Fruit fly (Drosophila melanogaster) whole organism, embryonic: Measurements from ENCODE around the gene Tet.

ENCODE experiments used
- Antp ChIP-seq: fragments of 200-800 bp; sonication (Bioruptor generic); optimal IDR thresholded peaks from 3 replicates; lab custom pipeline; 2016; ENCODE audit warnings: missing biosample characterization, missing genetic modification characterization
- Asciz ChIP-seq: fragments of 200-800 bp; sonication (Bioruptor generic); optimal IDR thresholded peaks from 2 replicates; lab custom pipeline; 2017; ENCODE audit warnings: missing biosample characterization, mild to moderate bottlenecking, missing genetic modification characterization, missing genetic modification reagents
- Blimp-1 ChIP-seq: fragments of 200-800 bp; sonication (Bioruptor generic); optimal IDR thresholded peaks from 3 replicates; lab custom pipeline; 2018; ENCODE audit warnings: missing biosample characterization, missing genetic modification characterization, mild to moderate bottlenecking, moderate library complexity, missing genetic modification reagents
- CG15073 ChIP-seq: fragments of 200-800 bp; sonication (Bioruptor generic); optimal IDR thresholded peaks from 2 replicates; lab custom pipeline; 2016; ENCODE audit warnings: missing biosample characterization, missing genetic modification characterization
- CG15269 ChIP-seq: fragments of 200-800 bp; sonication (Bioruptor generic); optimal IDR thresholded peaks from 2 replicates; lab custom pipeline; 2018; ENCODE audit warnings: missing biosample characterization, mild to moderate bottlenecking, missing genetic modification characterization, moderate library complexity
- CG15514 ChIP-seq: fragments of 200-800 bp; sonication (Bioruptor generic); optimal IDR thresholded peaks from 3 replicates; lab custom pipeline; 2017; ENCODE audit warnings: missing biosample characterization, missing genetic modification characterization, mild to moderate bottlenecking, moderate library complexity, missing genetic modification reagents
- CG1647 ChIP-seq: fragments of 200-800 bp; sonication (Bioruptor generic); optimal IDR thresholded peaks from 3 replicates; lab custom pipeline; 2016; ENCODE audit warnings: missing biosample characterization, missing genetic modification characterization
- CG16815 ChIP-seq: fragments of 200-800 bp; sonication (Bioruptor generic); optimal IDR thresholded peaks from 3 replicates; lab custom pipeline; 2017; ENCODE audit warnings: missing biosample characterization, mild to moderate bottlenecking, missing genetic modification characterization
- CG30431 ChIP-seq: fragments of 200-800 bp; sonication (Bioruptor generic); optimal IDR thresholded peaks from 2 replicates; lab custom pipeline; 2017; ENCODE audit warnings: missing biosample characterization, missing genetic modification characterization
- CG33213 ChIP-seq: fragments of 200-800 bp; sonication (Bioruptor generic); optimal IDR thresholded peaks from 3 replicates; lab custom pipeline; 2016; ENCODE audit warnings: missing biosample characterization, missing genetic modification characterization
- CG42726 ChIP-seq: fragments of 200-800 bp; sonication (Bioruptor generic); IDR thresholded peaks from 2 replicates; pipeline ENCODE4 v1.3.6; 2022; ENCODE audit warnings: missing biosample characterization, missing genetic modification characterization; ENCODE audit not compliant: partially characterized antibody
- CG4282 ChIP-seq: fragments of 200-800 bp; sonication (Bioruptor generic); optimal IDR thresholded peaks from 2 replicates; lab custom pipeline; 2016; ENCODE audit warnings: missing biosample characterization, missing genetic modification characterization
- CG4820 ChIP-seq: fragments of 200-800 bp; sonication (Bioruptor generic); optimal IDR thresholded peaks from 3 replicates; lab custom pipeline; 2016; ENCODE audit warnings: missing biosample characterization, missing genetic modification characterization
- CG7987 ChIP-seq: fragments of 200-800 bp; sonication (Bioruptor generic); optimal IDR thresholded peaks from 2 replicates; lab custom pipeline; 2018; ENCODE audit warnings: missing biosample characterization, mild to moderate bottlenecking, missing genetic modification characterization, moderate library complexity
- CG8089 ChIP-seq: fragments of 200-800 bp; sonication (Bioruptor generic); optimal IDR thresholded peaks from 3 replicates; lab custom pipeline; 2016; ENCODE audit warnings: missing biosample characterization, missing genetic modification characterization
- Dek ChIP-seq: fragments of 200-800 bp; sonication (Bioruptor generic); optimal IDR thresholded peaks from 3 replicates; lab custom pipeline; 2019; ENCODE audit warnings: missing biosample characterization, mild to moderate bottlenecking, missing genetic modification characterization, moderate library complexity
- Dip3 ChIP-seq: fragments of 200-800 bp; sonication (Bioruptor generic); optimal IDR thresholded peaks from 3 replicates; lab custom pipeline; 2016; ENCODE audit warnings: missing biosample characterization, missing genetic modification characterization
- Doc3 ChIP-seq: fragments of 200-800 bp; sonication (Bioruptor generic); IDR thresholded peaks from 3 replicates; pipeline ENCODE4 v1.3.6; 2022; ENCODE audit warnings: missing biosample characterization, missing genetic modification characterization; ENCODE audit not compliant: partially characterized antibody
- E2f2 ChIP-seq: fragments of 200-800 bp; sonication (Bioruptor generic); IDR thresholded peaks from 2 replicates; pipeline ENCODE4 v1.3.6; 2022; ENCODE audit warnings: missing biosample characterization, missing genetic modification characterization
- Ets97D ChIP-seq: fragments of 200-800 bp; sonication (Bioruptor generic); optimal IDR thresholded peaks from 3 replicates; lab custom pipeline; 2016; ENCODE audit warnings: missing biosample characterization, missing genetic modification characterization
- Myb ChIP-seq: fragments of 200-800 bp; sonication (Bioruptor generic); optimal IDR thresholded peaks from 2 replicates; lab custom pipeline; 2016; ENCODE audit warnings: missing biosample characterization, missing genetic modification characterization
- Scr ChIP-seq: fragments of 200-800 bp; sonication (Bioruptor generic); IDR thresholded peaks from 2 replicates; pipeline ENCODE4 v1.3.6; 2022; ENCODE audit warnings: missing biosample characterization, missing genetic modification characterization; ENCODE audit not compliant: partially characterized antibody
- Usf ChIP-seq: fragments of 200-800 bp; sonication (Bioruptor generic); optimal IDR thresholded peaks from 2 replicates; lab custom pipeline; 2017; ENCODE audit warnings: missing genotype, missing biosample characterization, missing genetic modification characterization
- ap ChIP-seq: fragments of 200-800 bp; sonication (Bioruptor generic); IDR thresholded peaks from 2 replicates; pipeline ENCODE4 v1.3.6; 2022; ENCODE audit warnings: missing biosample characterization, missing genetic modification characterization
- ase ChIP-seq: fragments of 200-800 bp; sonication (Bioruptor generic); IDR thresholded peaks from 3 replicates; pipeline ENCODE4 v1.3.6; 2022; ENCODE audit warnings: missing biosample characterization, missing genetic modification characterization
- bigmax ChIP-seq: fragments of 200-800 bp; sonication (Bioruptor generic); optimal IDR thresholded peaks from 2 replicates; lab custom pipeline; 2018; ENCODE audit warnings: missing biosample characterization, mild to moderate bottlenecking, missing genetic modification characterization
- caup ChIP-seq: fragments of 200-800 bp; sonication (Bioruptor generic); optimal IDR thresholded peaks from 3 replicates; lab custom pipeline; 2017; ENCODE audit warnings: missing biosample characterization, mild to moderate bottlenecking, missing genetic modification characterization, moderate library complexity; ENCODE audit not compliant: severe bottlenecking
- da ChIP-seq: fragments of 200-800 bp; sonication (Bioruptor generic); optimal IDR thresholded peaks from 2 replicates; lab custom pipeline; 2016; ENCODE audit warnings: missing biosample characterization, missing genetic modification characterization
- dimm ChIP-seq: fragments of 200-800 bp; sonication (Bioruptor generic); IDR thresholded peaks from 2 replicates; pipeline ENCODE4 v1.3.6; 2022; ENCODE audit warnings: missing biosample characterization, missing genetic modification characterization
- dm ChIP-seq: fragments of 200-800 bp; sonication (Bioruptor generic); optimal IDR thresholded peaks from 3 replicates; lab custom pipeline; 2016; ENCODE audit warnings: missing biosample characterization, missing genetic modification characterization
- ems ChIP-seq: fragments of 200-800 bp; sonication (Bioruptor generic); optimal IDR thresholded peaks from 3 replicates; lab custom pipeline; 2016; ENCODE audit warnings: missing biosample characterization, missing genetic modification characterization
- fd3F ChIP-seq: fragments of 200-800 bp; sonication (Bioruptor generic); optimal IDR thresholded peaks from 2 replicates; lab custom pipeline; 2018; ENCODE audit warnings: missing biosample characterization, mild to moderate bottlenecking, missing genetic modification characterization, moderate library complexity
- jigr1 ChIP-seq: fragments of 200-800 bp; sonication (Bioruptor generic); IDR thresholded peaks from 3 replicates; pipeline ENCODE4 v1.3.6; 2022; ENCODE audit warnings: missing biosample characterization, missing genetic modification characterization
- klu ChIP-seq: fragments of 200-800 bp; sonication (Bioruptor generic); IDR thresholded peaks from 2 replicates; pipeline ENCODE4 v1.3.6; 2022; ENCODE audit warnings: missing biosample characterization, missing genetic modification characterization
- mld ChIP-seq: fragments of 200-800 bp; sonication (Bioruptor generic); IDR thresholded peaks from 3 replicates; pipeline ENCODE4 v1.3.6; 2022; ENCODE audit warnings: missing biosample characterization, missing genetic modification characterization; ENCODE audit not compliant: partially characterized antibody
- nom ChIP-seq: fragments of 200-800 bp; sonication (Bioruptor generic); optimal IDR thresholded peaks from 2 replicates; lab custom pipeline; 2017; ENCODE audit warnings: missing biosample characterization, missing genetic modification characterization, mild to moderate bottlenecking, moderate library complexity, missing genetic modification reagents
- org-1 ChIP-seq: fragments of 200-800 bp; sonication (Bioruptor generic); optimal IDR thresholded peaks from 2 replicates; lab custom pipeline; 2017; ENCODE audit warnings: missing biosample characterization, missing genetic modification characterization
- pnt ChIP-seq: fragments of 200-800 bp; sonication (Bioruptor generic); optimal IDR thresholded peaks from 3 replicates; lab custom pipeline; 2016; ENCODE audit warnings: missing biosample characterization, missing genetic modification characterization
- ro ChIP-seq: fragments of 200-800 bp; sonication (Bioruptor generic); IDR thresholded peaks from 2 replicates; pipeline ENCODE4 v1.3.6; 2022; ENCODE audit warnings: missing biosample characterization, missing genetic modification characterization
- run ChIP-seq: fragments of 200-800 bp; sonication (Bioruptor generic); optimal IDR thresholded peaks from 3 replicates; lab custom pipeline; 2018; ENCODE audit warnings: missing biosample characterization, mild to moderate bottlenecking, missing genetic modification characterization
- salm ChIP-seq: fragments of 200-800 bp; sonication (Bioruptor generic); optimal IDR thresholded peaks from 2 replicates; lab custom pipeline; 2018; ENCODE audit warnings: missing biosample characterization, mild to moderate bottlenecking, missing genetic modification characterization
- sisA ChIP-seq: fragments of 200-800 bp; sonication (Bioruptor generic); IDR thresholded peaks from 2 replicates; pipeline ENCODE4 v1.3.6; 2022; ENCODE audit warnings: missing biosample characterization, missing genetic modification characterization
- slbo ChIP-seq: fragments of 200-800 bp; sonication (Bioruptor generic); IDR thresholded peaks from 2 replicates; pipeline ENCODE4 v1.3.6; 2022; ENCODE audit warnings: missing biosample characterization, missing genetic modification characterization
- tll ChIP-seq, 2 experiments: fragments of 200-800 bp in 1 of 2; fragments of >200 bp in 1 of 2; sonication (Bioruptor generic) in 1 of 2; optimal IDR thresholded peaks; 2 replicates each; lab custom pipeline; 2017 to 2019; ENCODE audit warnings: missing biosample characterization in 2 of 2, missing genetic modification characterization in 2 of 2, mild to moderate bottlenecking in 1 of 2, moderate library complexity in 1 of 2
- trh ChIP-seq: fragments of 200-800 bp; sonication (Bioruptor generic); optimal IDR thresholded peaks from 2 replicates; lab custom pipeline; 2016; ENCODE audit warnings: missing biosample characterization, missing genetic modification characterization
- ttk ChIP-seq: fragments of 200-800 bp; sonication (Bioruptor generic); IDR thresholded peaks from 2 replicates; pipeline ENCODE4 v2.1.2; 2022; ENCODE audit warnings: missing biosample characterization, missing genetic modification characterization
- usp ChIP-seq: fragments of >200 bp; optimal IDR thresholded peaks from 2 replicates; lab custom pipeline; 2017; ENCODE audit warnings: missing biosample characterization, missing genetic modification characterization
- vvl ChIP-seq: fragments of 200-800 bp; sonication (Bioruptor generic); IDR thresholded peaks from 2 replicates; pipeline ENCODE4 v1.3.6; 2022; ENCODE audit warnings: missing biosample characterization, missing genetic modification characterization
- wdn ChIP-seq: fragments of 200-800 bp; sonication (Bioruptor generic); IDR thresholded peaks from 2 replicates; pipeline ENCODE4 v1.3.6; 2022; ENCODE audit warnings: missing biosample characterization, missing genetic modification characterization
- wor ChIP-seq: fragments of 200-800 bp; sonication (Bioruptor generic); IDR thresholded peaks from 2 replicates; pipeline ENCODE4 v1.3.6; 2022; ENCODE audit warnings: missing biosample characterization, missing genetic modification characterization
- yki ChIP-seq: fragments of >200 bp; optimal IDR thresholded peaks from 3 replicates; lab custom pipeline; 2018

Tet gene

DNA sequence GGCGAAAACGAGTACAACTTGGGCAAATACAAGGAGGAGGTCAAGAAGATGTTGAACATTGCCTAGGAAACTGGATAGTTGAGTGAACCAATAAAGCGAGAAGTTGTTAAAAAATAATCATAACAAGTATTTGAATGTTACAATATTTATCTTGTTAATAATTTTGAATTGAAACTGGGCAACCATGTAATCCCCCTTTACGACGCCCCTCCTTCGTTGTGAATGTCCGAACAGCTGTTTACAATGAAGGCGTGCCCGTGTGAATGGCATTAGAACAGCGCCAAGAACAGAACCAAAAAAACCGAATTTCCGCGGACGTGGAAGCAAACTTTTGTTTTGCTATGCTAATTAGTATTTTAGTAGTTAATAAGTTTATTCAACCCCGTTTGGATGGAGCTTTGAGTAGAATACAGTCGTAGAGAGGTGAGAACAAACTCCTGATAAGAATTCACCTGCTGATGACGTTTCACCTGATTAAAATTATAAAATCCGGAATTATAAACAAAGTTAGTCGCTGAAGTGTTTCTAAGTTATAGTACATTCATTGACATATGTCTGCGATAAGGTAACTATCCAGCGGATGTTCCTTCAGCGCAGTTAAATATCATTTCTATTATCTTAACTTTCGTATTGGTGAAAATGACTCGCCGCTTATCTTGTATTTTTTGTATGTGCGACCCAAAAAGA is 96.8 kb downstream of the Tet start, which contains the start of gene Pgant6 (continued):
- TF ChIP-seq CG42726 (GFP tag; lab: Robert Waterston, UW) (no peak), trh (GFP tag; lab: Kevin White, UChicago) (no peak), CG4820 (no peak), Scr (GFP tag; lab: Robert Waterston, UW) (no peak), salm (tag; lab: Kevin White, UChicago) (no peak), Dek (tag; lab: Kevin White, UChicago) (no peak), CG30431 (GFP tag; lab: Kevin White, UChicago) (no peak), ap (GFP tag; lab: Robert Waterston, UW) (no peak), E2f2 (GFP tag; lab: Robert Waterston, UW) (peak; percentile 54), Blimp-1 (GFP tag; lab: Kevin White, UChicago) (no peak), klu (GFP tag; lab: Robert Waterston, UW) (no peak), CG16815 (no peak), run (tag; lab: Kevin White, UChicago) (no peak), mld (GFP tag; lab: Robert Waterston, UW) (no peak), dimm (GFP tag; lab: Robert Waterston, UW) (no peak), vvl (GFP tag; lab: Robert Waterston, UW) (peak; percentile 49; the same call in 1 of the 2 replicates), ems (peak; percentile 31), Usf (GFP tag; lab: Kevin White, UChicago) (no peak), CG33213 (GFP tag; lab: Kevin White, UChicago) (no peak), CG7987 (GFP tag; lab: Kevin White, UChicago) (no peak), caup (GFP tag; lab: Kevin White, UChicago) (no peak), da (no peak), usp (GFP tag; lab: Kevin White, UChicago) (no peak), fd3F (no peak), Asciz (GFP tag; lab: Kevin White, UChicago) (no peak), CG8089 (no peak), sisA (GFP tag; lab: Robert Waterston, UW) (0 out of 2 replicates have a peak, but pooled peaks have one; percentile 7), dm (GFP tag; lab: Kevin White, UChicago) (no peak), wdn (GFP tag; lab: Robert Waterston, UW) (no peak), pnt (GFP tag; lab: Kevin White, UChicago) (no peak), CG15269 (tag; lab: Kevin White, UChicago) (no peak), CG15514 (GFP tag; lab: Kevin White, UChicago) (peak; percentile 6), tll (GFP tag; optimal IDR thresholded peaks at IDR 0.05; lab: Kevin White, UChicago) (peak in 1 of 2 experiments; percentile 36), org-1 (GFP tag; lab: Kevin White, UChicago) (no peak), Myb (GFP tag; lab: Kevin White, UChicago) (peak; percentile 84), ttk (GFP tag; lab: Robert Waterston, UW) (no peak), jigr1 (GFP tag; lab: Robert Waterston, UW) (no peak), CG4282 (GFP tag; lab: Kevin White, UChicago) (no peak), yki (no peak), Doc3 (GFP tag; lab: Robert Waterston, UW) (no peak), ase (no peak), Dip3 (GFP tag; lab: Kevin White, UChicago) (no peak), CG15073 (GFP tag; lab: Kevin White, UChicago) (no peak), ro (GFP tag; lab: Robert Waterston, UW) (no peak), wor (GFP tag; lab: Robert Waterston, UW) (no peak), nom (GFP tag; lab: Kevin White, UChicago) (no peak), CG1647 (GFP tag; lab: Kevin White, UChicago) (no peak), Antp (GFP tag; lab: Kevin White, UChicago) (no peak), slbo (GFP tag; lab: Robert Waterston, UW) (peak; percentile 42; the same call in 1 of the 2 replicates), Ets97D (GFP tag; lab: Kevin White, UChicago) (peak; percentile 33), bigmax (GFP tag; lab: Kevin White, UChicago) (no peak)
